Worm (Caenorhabditis elegans) whole organism, L4/young adult: ENCODE measurements around the gene rund-1.

ENCODE experiments used
- W03F9.2 ChIP-seq: fragments of 150-350 bp; optimal IDR thresholded peaks from 2 replicates; lab custom pipeline; 2014; ENCODE audit warnings: missing biosample characterization, missing genetic modification characterization
- dao-5 ChIP-seq: sonication (generic microtip); optimal IDR thresholded peaks from 2 replicates; lab custom pipeline; 2016; ENCODE audit warnings: missing genotype, missing genetic modification characterization, moderate library complexity, missing compliant biosample characterization
- him-1 ChIP-seq: sonication (generic microtip); optimal IDR thresholded peaks from 2 replicates; lab custom pipeline; 2016; ENCODE audit warnings: missing genotype, missing genetic modification reagents, missing genetic modification characterization, missing compliant biosample characterization

DNA sequence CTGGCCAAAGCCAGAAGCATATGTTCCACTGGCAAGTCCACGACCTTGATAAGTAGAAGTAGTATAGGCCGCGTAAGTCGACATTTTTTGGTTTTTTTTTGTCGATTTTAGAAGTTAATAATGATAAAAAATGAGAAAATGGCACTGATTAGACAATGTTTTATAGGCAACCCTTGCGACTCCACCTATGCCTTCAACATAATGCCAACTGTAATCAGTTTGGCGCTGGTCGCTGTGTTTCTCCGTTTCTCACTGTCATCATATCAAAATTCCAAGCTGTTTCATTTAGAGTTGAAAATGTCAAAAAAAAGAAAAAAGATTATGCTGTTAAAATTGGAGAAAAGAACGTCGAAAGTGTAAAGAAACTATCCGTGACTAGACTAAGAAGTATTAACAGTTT is 16.0 kb downstream of the rund-1 start:
- TF ChIP-seq him-1 (tag; lab: Kevin White, UChicago) (no peak), W03F9.2 (tag; lab: Kevin White, UChicago) (no peak), dao-5 (no peak)
